Worm (Caenorhabditis elegans) whole organism, mixed stage, embryonic: ENCODE data around the gene C05C10.7.

ENCODE experiments used
- flh-1 ChIP-seq: fragments of 200-800 bp; sonication (Bioruptor generic); optimal IDR thresholded peaks from 2 replicates; lab custom pipeline; 2018; ENCODE audit warnings: mild to moderate bottlenecking, missing genetic modification characterization, moderate library complexity, missing compliant biosample characterization
- hlh-1 ChIP-seq: fragments of 150-350 bp; optimal IDR thresholded peaks from 2 replicates; lab custom pipeline; 2014; ENCODE audit warnings: missing biosample characterization, missing genetic modification reagents, missing genetic modification characterization
- nhr-12 ChIP-seq: fragments of 150-350 bp; optimal IDR thresholded peaks from 2 replicates; lab custom pipeline; 2014; ENCODE audit warnings: missing biosample characterization, missing genetic modification characterization
- nhr-237 ChIP-seq: fragments of 150-350 bp; optimal IDR thresholded peaks from 2 replicates; lab custom pipeline; 2014; ENCODE audit warnings: missing biosample characterization, missing genetic modification characterization
- nhr-28 ChIP-seq: fragments of 150-350 bp; optimal IDR thresholded peaks from 2 replicates; lab custom pipeline; 2014; ENCODE audit warnings: missing biosample characterization, missing genetic modification characterization
- nhr-76 ChIP-seq: sonication (generic microtip); optimal IDR thresholded peaks from 2 replicates; lab custom pipeline; 2017; ENCODE audit warnings: missing biosample characterization, missing genetic modification characterization

- TF ChIP-seq nhr-76 (no peak), flh-1 (no peak), nhr-237 (tag; lab: Kevin White, UChicago) (no peak), hlh-1 (tag; lab: Kevin White, UChicago) (no peak), nhr-12 (tag; lab: Kevin White, UChicago) (no peak), nhr-28 (tag; lab: Kevin White, UChicago) (no peak)
Observed at ce11 chrII:9963808-9964207, 25.0 kb upstream of the C05C10.7 start.
